Fruit fly (Drosophila melanogaster): ENCODE data around the gene CG15258.

DNA sequence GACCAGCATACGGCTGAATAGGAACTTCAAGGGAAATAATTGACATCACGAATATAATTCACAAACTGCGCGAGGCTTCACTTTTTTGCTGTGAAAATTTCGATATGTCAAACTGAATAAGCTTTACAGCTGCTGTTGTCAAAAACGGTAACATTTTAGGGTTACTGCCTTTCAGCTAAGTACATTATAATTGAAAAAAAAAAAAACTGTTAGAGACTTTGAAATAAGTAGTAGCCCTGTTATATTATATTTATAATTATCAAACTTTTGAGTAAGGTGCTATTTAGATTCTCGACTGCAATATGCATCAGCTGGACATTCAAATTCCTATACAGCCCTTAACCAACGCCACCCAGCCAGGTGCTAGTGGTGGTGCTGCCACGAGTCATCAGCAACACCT, 42.6 kb downstream of the CG15258 start, which contains the start of gene nht:
- TF ChIP-seq Dfd (GFP tag; optimal IDR thresholded peaks at IDR 0.05) (no peak), Abd-B (GFP tag; optimal IDR thresholded peaks at IDR 0.05) (no peak), psq (GFP tag; optimal IDR thresholded peaks at IDR 0.05) (no peak), ey (GFP tag; optimal IDR thresholded peaks at IDR 0.05) (no peak), dmrt93B (GFP tag; optimal IDR thresholded peaks at IDR 0.05) (no peak), tai (GFP tag; optimal IDR thresholded peaks at IDR 0.05) (no peak), CG32264 (GFP tag; optimal IDR thresholded peaks at IDR 0.05) (no peak), woc (GFP tag; optimal IDR thresholded peaks at IDR 0.05) (no peak), Sp1 (GFP tag; optimal IDR thresholded peaks at IDR 0.05) (no peak), jim (GFP tag; optimal IDR thresholded peaks at IDR 0.05) (no peak)

Data from whole organism, wandering third instar larva.